Fruit fly (Drosophila melanogaster) whole organism, embryonic: ENCODE data around the gene CG5592.

Experiments
- Atf3 ChIP-seq: fragments of 200-800 bp; sonication (Bioruptor generic); optimal IDR thresholded peaks from 3 replicates; lab custom pipeline; 2016; ENCODE audit warnings: missing biosample characterization, missing genetic modification characterization
- BtbVII ChIP-seq: fragments of 200-800 bp; sonication (Bioruptor generic); optimal IDR thresholded peaks from 3 replicates; lab custom pipeline; 2017; ENCODE audit warnings: missing biosample characterization, mild to moderate bottlenecking, missing genetic modification characterization
- Bteb2 ChIP-seq: fragments of 200-800 bp; sonication (Bioruptor generic); optimal IDR thresholded peaks from 2 replicates; lab custom pipeline; 2016; ENCODE audit warnings: missing biosample characterization, missing genetic modification characterization
- CG10431 ChIP-seq: fragments of 200-800 bp; sonication (Bioruptor generic); optimal IDR thresholded peaks from 3 replicates; lab custom pipeline; 2018; ENCODE audit warnings: missing biosample characterization, mild to moderate bottlenecking, missing genetic modification characterization
- CG11085 ChIP-seq: fragments of 200-800 bp; sonication (Bioruptor generic); IDR thresholded peaks from 2 replicates; pipeline ENCODE4 v1.3.6; 2022; ENCODE audit warnings: missing biosample characterization, missing genetic modification characterization
- CG11456 ChIP-seq: fragments of 200-800 bp; sonication (Bioruptor generic); IDR thresholded peaks from 3 replicates; pipeline ENCODE4 v1.3.6; 2022; ENCODE audit warnings: missing biosample characterization, missing genetic modification characterization
- CG13424 ChIP-seq: fragments of 200-800 bp; sonication (Bioruptor generic); optimal IDR thresholded peaks from 2 replicates; lab custom pipeline; 2019; ENCODE audit warnings: missing biosample characterization, mild to moderate bottlenecking, missing genetic modification characterization, moderate library complexity
- CG14014 ChIP-seq: fragments of 200-800 bp; sonication (Bioruptor generic); IDR thresholded peaks from 2 replicates; pipeline ENCODE4 v1.3.6; 2022; ENCODE audit warnings: missing biosample characterization, missing genetic modification characterization
- CG14050 ChIP-seq: fragments of 200-800 bp; sonication (Bioruptor generic); IDR thresholded peaks from 3 replicates; pipeline ENCODE4 v1.3.6; 2022; ENCODE audit warnings: missing biosample characterization, missing genetic modification characterization
- CG17186 ChIP-seq: fragments of 200-800 bp; sonication (Bioruptor generic); optimal IDR thresholded peaks from 3 replicates; lab custom pipeline; 2017; ENCODE audit warnings: missing biosample characterization, missing genetic modification reagents, missing genetic modification characterization
- CG17385 ChIP-seq: fragments of 200-800 bp; sonication (Bioruptor generic); optimal IDR thresholded peaks from 3 replicates; lab custom pipeline; 2018; ENCODE audit warnings: missing biosample characterization, mild to moderate bottlenecking, missing genetic modification characterization
- CG30020 ChIP-seq: fragments of 200-800 bp; optimal IDR thresholded peaks from 2 replicates; lab custom pipeline; 2019; ENCODE audit warnings: missing biosample characterization, mild to moderate bottlenecking, missing genetic modification characterization, moderate library complexity
- CG3726 ChIP-seq: fragments of 200-800 bp; sonication (Bioruptor generic); IDR thresholded peaks from 3 replicates; pipeline ENCODE4, ENCODE4 v1.3.6; 2022; ENCODE audit warnings: missing biosample characterization, missing genetic modification characterization
- CG3847 ChIP-seq: fragments of 200-800 bp; sonication (Bioruptor generic); IDR thresholded peaks from 2 replicates; pipeline ENCODE4 v1.3.6; 2022; ENCODE audit warnings: missing biosample characterization, missing genetic modification characterization
- CG4360 ChIP-seq: fragments of 200-800 bp; sonication (Bioruptor generic); IDR thresholded peaks from 2 replicates; pipeline ENCODE4 v1.3.6; 2022; ENCODE audit warnings: missing biosample characterization, missing genetic modification characterization
- CG4424 ChIP-seq: fragments of 200-800 bp; sonication (Bioruptor generic); optimal IDR thresholded peaks from 3 replicates; lab custom pipeline; 2016; ENCODE audit warnings: missing biosample characterization, missing genetic modification characterization
- CG6175 ChIP-seq: fragments of 200-800 bp; sonication (Bioruptor generic); IDR thresholded peaks from 3 replicates; pipeline ENCODE4 v1.3.6; 2022; ENCODE audit warnings: missing biosample characterization, missing genetic modification characterization
- CG6689 ChIP-seq: fragments of 200-800 bp; sonication (Bioruptor generic); IDR thresholded peaks from 2 replicates; pipeline ENCODE4 v1.3.6; 2022; ENCODE audit warnings: missing biosample characterization, missing genetic modification characterization
- CG7357 ChIP-seq: fragments of 200-800 bp; sonication (Bioruptor generic); IDR thresholded peaks from 3 replicates; pipeline ENCODE4 v1.3.6; 2022; ENCODE audit warnings: missing biosample characterization, missing genetic modification characterization
- CG7786 ChIP-seq: fragments of 200-800 bp; sonication (Bioruptor generic); optimal IDR thresholded peaks from 2 replicates; lab custom pipeline; 2016; ENCODE audit warnings: missing biosample characterization, missing genetic modification characterization
- CG7987 ChIP-seq: fragments of 200-800 bp; sonication (Bioruptor generic); optimal IDR thresholded peaks from 2 replicates; lab custom pipeline; 2018; ENCODE audit warnings: missing biosample characterization, mild to moderate bottlenecking, missing genetic modification characterization, moderate library complexity
- CG9797 ChIP-seq: fragments of 200-800 bp; sonication (Bioruptor generic); optimal IDR thresholded peaks from 3 replicates; lab custom pipeline; 2018; ENCODE audit warnings: missing biosample characterization, mild to moderate bottlenecking, missing genetic modification characterization
- CG9817 ChIP-seq: fragments of 200-800 bp; sonication (Bioruptor generic); optimal IDR thresholded peaks from 2 replicates; lab custom pipeline; 2018; ENCODE audit warnings: missing biosample characterization, mild to moderate bottlenecking, missing genetic modification characterization, moderate library complexity
- Dref ChIP-seq: fragments of 200-800 bp; sonication (Bioruptor generic); IDR thresholded peaks from 2 replicates; pipeline ENCODE4 v1.3.6; 2022; ENCODE audit warnings: missing biosample characterization, missing genetic modification characterization
- E2f2 ChIP-seq: fragments of 200-800 bp; sonication (Bioruptor generic); IDR thresholded peaks from 2 replicates; pipeline ENCODE4 v1.3.6; 2022; ENCODE audit warnings: missing biosample characterization, missing genetic modification characterization
- Elba2 ChIP-seq: fragments of 200-800 bp; sonication (Bioruptor generic); optimal IDR thresholded peaks from 3 replicates; lab custom pipeline; 2016; ENCODE audit warnings: missing biosample characterization, missing genetic modification characterization
- HmgD ChIP-seq: fragments of 200-800 bp; sonication (Bioruptor generic); optimal IDR thresholded peaks from 3 replicates; lab custom pipeline; 2016; ENCODE audit warnings: missing biosample characterization, missing genetic modification characterization
- Lhr ChIP-seq: fragments of 200-800 bp; sonication (Bioruptor generic); optimal IDR thresholded peaks from 3 replicates; lab custom pipeline; 2017; ENCODE audit warnings: mild to moderate bottlenecking, missing biosample characterization, missing genetic modification reagents, missing genetic modification characterization
- Med ChIP-seq: fragments of 200-800 bp; sonication (Bioruptor generic); peaks from one replicate; lab custom pipeline; 2016; ENCODE audit warnings: missing biosample characterization, missing genetic modification characterization, mild to moderate bottlenecking, inconsistent platforms, moderate library complexity
- Mrtf ChIP-seq: fragments of 200-800 bp; sonication (Bioruptor generic); IDR thresholded peaks from 3 replicates; pipeline ENCODE4 v1.3.6; 2022; ENCODE audit warnings: missing biosample characterization, missing genetic modification characterization
- Opbp ChIP-seq: fragments of 200-800 bp; sonication (Bioruptor generic); IDR thresholded peaks from 3 replicates; pipeline ENCODE4 v1.3.6; 2022; ENCODE audit warnings: missing biosample characterization, missing genetic modification characterization; ENCODE audit not compliant: partially characterized antibody
- Rfx ChIP-seq: fragments of 200-800 bp; sonication (Bioruptor generic); IDR thresholded peaks from 2 replicates; pipeline ENCODE4 v1.3.6; 2022; ENCODE audit warnings: missing biosample characterization, missing genetic modification characterization
- Scr ChIP-seq: fragments of 200-800 bp; sonication (Bioruptor generic); IDR thresholded peaks from 2 replicates; pipeline ENCODE4 v1.3.6; 2022; ENCODE audit warnings: missing biosample characterization, missing genetic modification characterization; ENCODE audit not compliant: partially characterized antibody
- Ssrp ChIP-seq: fragments of 200-800 bp; sonication (Bioruptor generic); optimal IDR thresholded peaks from 2 replicates; lab custom pipeline; 2018; ENCODE audit warnings: missing biosample characterization, mild to moderate bottlenecking, missing genetic modification characterization, moderate library complexity
- Stat92E ChIP-seq, 3 experiments: fragments of >200 bp in 2 of 3; fragments of 200-800 bp in 1 of 3; sonication (Bioruptor generic) in 1 of 3; optimal IDR thresholded peaks; 2 replicates each; lab custom pipeline; 2017 to 2019; ENCODE audit warnings: missing biosample characterization in 3 of 3, missing genetic modification characterization in 3 of 3, mild to moderate bottlenecking in 1 of 3, moderate library complexity in 1 of 3
- Taf1 ChIP-seq: fragments of 200-800 bp; sonication (Bioruptor generic); IDR thresholded peaks from 2 replicates; pipeline ENCODE4 v1.3.6; 2022; ENCODE audit warnings: missing biosample characterization, missing genetic modification characterization
- Tbp ChIP-seq: fragments of >200 bp; optimal IDR thresholded peaks from 2 replicates; lab custom pipeline; 2018; ENCODE audit warnings: missing biosample characterization, missing genetic modification characterization
- amos ChIP-seq: fragments of 200-800 bp; sonication (Bioruptor generic); IDR thresholded peaks from 2 replicates; pipeline ENCODE4 v1.3.6; 2022; ENCODE audit warnings: missing biosample characterization, missing genetic modification characterization; ENCODE audit not compliant: partially characterized antibody
- bab2 ChIP-seq: fragments of 200-800 bp; sonication (Bioruptor generic); optimal IDR thresholded peaks from 2 replicates; lab custom pipeline; 2016; ENCODE audit warnings: missing biosample characterization, missing genetic modification characterization
- bbx ChIP-seq: fragments of 200-800 bp; sonication (Bioruptor generic); IDR thresholded peaks from 2 replicates; pipeline ENCODE4 v1.3.6; 2022; ENCODE audit warnings: missing biosample characterization, missing genetic modification characterization; ENCODE audit not compliant: partially characterized antibody
- chif ChIP-seq, 2 experiments: fragments of 200-800 bp; sonication (Bioruptor generic); optimal IDR thresholded peaks; 3 replicates each; lab custom pipeline; 2016; ENCODE audit warnings: missing biosample characterization in 2 of 2, missing genetic modification characterization in 2 of 2
- corto ChIP-seq: fragments of 200-800 bp; sonication (Bioruptor generic); optimal IDR thresholded peaks from 2 replicates; lab custom pipeline; 2016; ENCODE audit warnings: missing biosample characterization, mild to moderate bottlenecking, missing genetic modification characterization, moderate library complexity
- gcm ChIP-seq: fragments of 200-800 bp; sonication (Bioruptor generic); optimal IDR thresholded peaks from 2 replicates; lab custom pipeline; 2019; ENCODE audit warnings: missing biosample characterization, mild to moderate bottlenecking, missing genetic modification characterization, moderate library complexity
- kni ChIP-seq: fragments of 200-800 bp; sonication (Bioruptor generic); optimal IDR thresholded peaks from 3 replicates; lab custom pipeline; 2017; ENCODE audit warnings: mild to moderate bottlenecking, missing biosample characterization, missing genetic modification reagents, missing genetic modification characterization
- nmo ChIP-seq: fragments of 200-800 bp; sonication (Bioruptor generic); optimal IDR thresholded peaks from 2 replicates; lab custom pipeline; 2018; ENCODE audit warnings: missing biosample characterization, mild to moderate bottlenecking, missing genetic modification characterization, moderate library complexity
- onecut ChIP-seq: fragments of 200-800 bp; sonication (Bioruptor generic); IDR thresholded peaks from 2 replicates; pipeline ENCODE4 v1.3.6; 2022; ENCODE audit warnings: missing biosample characterization, missing genetic modification characterization
- phol ChIP-seq: fragments of 200-800 bp; sonication (Bioruptor generic); optimal IDR thresholded peaks from 3 replicates; lab custom pipeline; 2018; ENCODE audit warnings: missing biosample characterization, mild to moderate bottlenecking, missing genetic modification characterization, moderate library complexity
- sna ChIP-seq: fragments of 200-800 bp; sonication (Bioruptor generic); IDR thresholded peaks from 2 replicates; pipeline ENCODE4 v1.3.6; 2022; ENCODE audit warnings: missing biosample characterization, missing genetic modification characterization; ENCODE audit not compliant: partially characterized antibody
- trem ChIP-seq: fragments of 200-800 bp; optimal IDR thresholded peaks from 3 replicates; lab custom pipeline; 2019; ENCODE audit warnings: missing biosample characterization, mild to moderate bottlenecking, missing genetic modification characterization, moderate library complexity
- unc-4 ChIP-seq: fragments of 200-800 bp; sonication (Bioruptor generic); IDR thresholded peaks from 2 replicates; pipeline ENCODE4 v1.3.6; 2022; ENCODE audit warnings: missing biosample characterization, missing genetic modification characterization; ENCODE audit not compliant: partially characterized antibody
- vvl ChIP-seq: fragments of 200-800 bp; sonication (Bioruptor generic); IDR thresholded peaks from 2 replicates; pipeline ENCODE4 v1.3.6; 2022; ENCODE audit warnings: missing biosample characterization, missing genetic modification characterization

CG5592 gene

dm6 chr3L:5899305-5899704 is 1.9 kb downstream of the CG5592 start, which contains the start of gene CG32409:
Gene CG32409 (plus strand): TSS chr3L:5899528.
- peak; percentile 75 for TF ChIP-seq phol (tag; lab: Kevin White, UChicago)
- TF ChIP-seq CG11456: no peak
- no peak for TF ChIP-seq CG3726
- 0 out of 2 replicates have a peak, but pooled peaks have one; percentile 17 for TF ChIP-seq Scr (GFP tag; lab: Robert Waterston, UW)
- no peak for TF ChIP-seq CG11085 (GFP tag; lab: Robert Waterston, UW)
- TF ChIP-seq vvl (GFP tag; lab: Robert Waterston, UW): 0 out of 2 replicates have a peak, but pooled peaks have one; percentile 11
- peak; percentile 58; the same call in 1 of the 2 replicates for TF ChIP-seq CG3847 (GFP tag; lab: Robert Waterston, UW)
- TF ChIP-seq nmo (GFP tag; lab: Kevin White, UChicago): peak; percentile 44
- TF ChIP-seq corto (GFP tag; lab: Kevin White, UChicago): no peak
- peak; percentile 27 for TF ChIP-seq HmgD (GFP tag; lab: Kevin White, UChicago)
- peak; percentile 72 for TF ChIP-seq Lhr (GFP tag; lab: Kevin White, UChicago)
- TF ChIP-seq Rfx (GFP tag; lab: Robert Waterston, UW): no peak
- no peak for TF ChIP-seq CG14014 (GFP tag; lab: Robert Waterston, UW)
- TF ChIP-seq E2f2: peak; percentile 99
- TF ChIP-seq CG14050 (GFP tag; lab: Robert Waterston, UW): no peak
- TF ChIP-seq CG9817 (tag; lab: Kevin White, UChicago): no peak
- no peak for TF ChIP-seq CG4424
- peak; percentile 88 for TF ChIP-seq Dref (GFP tag; lab: Robert Waterston, UW)
- peak; percentile 58 for TF ChIP-seq trem (tag; lab: Kevin White, UChicago)
- TF ChIP-seq CG17385 (GFP tag; lab: Kevin White, UChicago): no peak
- peak; percentile 39; the same call in 1 of the 2 replicates for TF ChIP-seq amos (GFP tag; lab: Robert Waterston, UW)
- TF ChIP-seq Tbp: no peak
- no peak for TF ChIP-seq bab2 (GFP tag; lab: Kevin White, UChicago)
- TF ChIP-seq unc-4: 0 out of 2 replicates have a peak, but pooled peaks have one; percentile 18
- TF ChIP-seq Stat92E (GFP tag; optimal IDR thresholded peaks at IDR 0.05; lab: Kevin White, UChicago): peak in 1 of 3 experiments; percentile 62
- TF ChIP-seq chif (GFP tag; optimal IDR thresholded peaks at IDR 0.05; lab: Kevin White, UChicago): peak in 1 of 2 experiments; percentile 14
- peak; percentile 48; the same call in 1 of the 3 replicates for TF ChIP-seq Opbp (GFP tag; lab: Robert Waterston, UW)
- TF ChIP-seq Elba2 (GFP tag; lab: Kevin White, UChicago): no peak
- no peak for TF ChIP-seq onecut (GFP tag; lab: Robert Waterston, UW)
- no peak for TF ChIP-seq Bteb2 (GFP tag; lab: Kevin White, UChicago)
- TF ChIP-seq CG13424 (tag; lab: Kevin White, UChicago): no peak
- no peak for TF ChIP-seq Atf3 (GFP tag; lab: Kevin White, UChicago)
- no peak for TF ChIP-seq CG7786 (GFP tag; lab: Kevin White, UChicago)
- TF ChIP-seq Taf1: no peak
- TF ChIP-seq CG30020 (tag; lab: Kevin White, UChicago): no peak
- TF ChIP-seq gcm (GFP tag; lab: Kevin White, UChicago): no peak
- TF ChIP-seq BtbVII (GFP tag; lab: Kevin White, UChicago): no peak
- no peak for TF ChIP-seq Ssrp (tag; lab: Kevin White, UChicago)
- no peak for TF ChIP-seq CG7357
- TF ChIP-seq CG6175: no peak
- TF ChIP-seq kni (GFP tag; lab: Kevin White, UChicago): no peak
- TF ChIP-seq CG6689 (GFP tag; lab: Robert Waterston, UW): no peak
- TF ChIP-seq CG4360: no peak
- no peak for TF ChIP-seq CG7987 (GFP tag; lab: Kevin White, UChicago)
- TF ChIP-seq CG10431 (GFP tag; lab: Kevin White, UChicago): no peak
- peak; percentile 80 for TF ChIP-seq CG9797
- TF ChIP-seq Mrtf (GFP tag; lab: Robert Waterston, UW): no peak
- TF ChIP-seq sna (GFP tag; lab: Robert Waterston, UW): no peak
- no peak for TF ChIP-seq CG17186
- peak; percentile 83 for TF ChIP-seq Med (GFP tag; lab: Kevin White, UChicago)
- TF ChIP-seq bbx (GFP tag; lab: Robert Waterston, UW): no peak
